Fruit fly (Drosophila melanogaster) whole organism, wandering third instar larva: Measurements from ENCODE around the gene mei-P26.

ENCODE experiments used
- Abd-B ChIP-seq: fragments of >200 bp; optimal IDR thresholded peaks from 2 replicates; lab custom pipeline; 2017; ENCODE audit warnings: missing biosample characterization, missing genetic modification characterization
- CG32264 ChIP-seq: fragments of 200-800 bp; sonication (Bioruptor generic); optimal IDR thresholded peaks from 2 replicates; lab custom pipeline; 2016; ENCODE audit warnings: missing biosample characterization, missing genetic modification characterization
- CG9705 ChIP-seq: fragments of 200-800 bp; sonication (Bioruptor generic); optimal IDR thresholded peaks from 2 replicates; lab custom pipeline; 2018; ENCODE audit warnings: missing biosample characterization, mild to moderate bottlenecking, missing genetic modification characterization
- Dfd ChIP-seq: fragments of >200 bp; optimal IDR thresholded peaks from 2 replicates; lab custom pipeline; 2017; ENCODE audit warnings: missing biosample characterization, missing genetic modification characterization
- Dif ChIP-seq: fragments of 200-275, 200-300 bp; sonication (Bioruptor generic); optimal IDR thresholded peaks from 2 replicates; lab custom pipeline; 2018; ENCODE audit warnings: missing biosample characterization, missing genetic modification characterization; ENCODE audit not compliant: partially characterized antibody
- GATAd ChIP-seq: sonication (Bioruptor generic); optimal IDR thresholded peaks from 2 replicates; lab custom pipeline; 2016; ENCODE audit warnings: missing biosample characterization, missing genetic modification characterization
- HLH106 ChIP-seq: fragments of 200-800 bp; optimal IDR thresholded peaks from 3 replicates; lab custom pipeline; 2019; ENCODE audit warnings: missing biosample characterization, mild to moderate bottlenecking, missing genetic modification characterization, moderate library complexity
- Hnf4 ChIP-seq: fragments of 200-800 bp; sonication (Bioruptor generic); optimal IDR thresholded peaks from 2 replicates; lab custom pipeline; 2016; ENCODE audit warnings: missing biosample characterization, mild to moderate bottlenecking, missing genetic modification characterization
- Hr78 ChIP-seq: fragments of >200 bp; optimal IDR thresholded peaks from 2 replicates; lab custom pipeline; 2017; ENCODE audit warnings: missing biosample characterization, missing genetic modification characterization
- Jra ChIP-seq: sonication (Bioruptor generic); optimal IDR thresholded peaks from 2 replicates; lab custom pipeline; 2016; ENCODE audit warnings: missing biosample characterization, missing genetic modification characterization
- Mio ChIP-seq: sonication (Bioruptor generic); optimal IDR thresholded peaks from 2 replicates; lab custom pipeline; 2016; ENCODE audit warnings: missing biosample characterization, missing genetic modification characterization
- Myc ChIP-seq: fragments of >200 bp; optimal IDR thresholded peaks from 2 replicates; lab custom pipeline; 2017
- N ChIP-seq: fragments of >200 bp; optimal IDR thresholded peaks from 2 replicates; lab custom pipeline; 2018; ENCODE audit warnings: missing biosample characterization, missing external identifiers, missing genetic modification characterization
- OdsH ChIP-seq: fragments of 200-800 bp; sonication (Bioruptor generic); optimal IDR thresholded peaks from 2 replicates; lab custom pipeline; 2016; ENCODE audit warnings: missing biosample characterization, mild to moderate bottlenecking, missing genetic modification characterization
- Rel ChIP-seq, 2 experiments: fragments of 200-800 bp; sonication (Bioruptor generic) in 1 of 2; optimal IDR thresholded peaks; 2 replicates in 1 of 2; 3 replicates in 1 of 2; lab custom pipeline; 2016 to 2019; ENCODE audit warnings: mild to moderate bottlenecking in 2 of 2, missing biosample characterization in 2 of 2, missing genetic modification characterization in 2 of 2, moderate library complexity in 1 of 2
- Sp1 ChIP-seq: fragments of 200-800 bp; sonication (Bioruptor generic); optimal IDR thresholded peaks from 3 replicates; lab custom pipeline; 2019; ENCODE audit warnings: missing biosample characterization, mild to moderate bottlenecking, missing genetic modification characterization, moderate library complexity
- Vsx2 ChIP-seq: fragments of 200-300, 225-300 bp; sonication (Bioruptor generic); optimal IDR thresholded peaks from 2 replicates; lab custom pipeline; 2018; ENCODE audit warnings: missing biosample characterization, missing genetic modification characterization; ENCODE audit not compliant: partially characterized antibody
- brk ChIP-seq: fragments of 200-800 bp; sonication (Bioruptor generic); optimal IDR thresholded peaks from 2 replicates; lab custom pipeline; 2016; ENCODE audit warnings: missing biosample characterization, mild to moderate bottlenecking, missing genetic modification characterization
- dl ChIP-seq, 2 experiments: fragments of 175-275, 200-275 bp in 1 of 2; fragments of 200-275 bp in 1 of 2; sonication (Bioruptor generic); optimal IDR thresholded peaks; lab custom pipeline; 2018; ENCODE audit warnings: mild to moderate bottlenecking in 2 of 2, missing biosample characterization in 2 of 2, missing genetic modification characterization in 2 of 2, moderate library complexity in 2 of 2; ENCODE audit not compliant: partially characterized antibody in 2 of 2, insufficient read depth in 1 of 2
- dsf ChIP-seq: sonication (Bioruptor generic); optimal IDR thresholded peaks from 2 replicates; lab custom pipeline; 2016; ENCODE audit warnings: missing biosample characterization, missing genetic modification characterization, borderline replicate concordance
- foxo ChIP-seq, 2 experiments: fragments of 200-800 bp; sonication (Bioruptor generic); optimal IDR thresholded peaks; 2 replicates in 1 of 2; 3 replicates in 1 of 2; lab custom pipeline; 2016 to 2017; ENCODE audit warnings: missing biosample characterization in 2 of 2, missing genetic modification characterization in 2 of 2
- h ChIP-seq: fragments of 200-800 bp; sonication (Bioruptor generic); optimal IDR thresholded peaks from 3 replicates; lab custom pipeline; 2016; ENCODE audit warnings: missing biosample characterization, mild to moderate bottlenecking, missing genetic modification characterization
- pan ChIP-seq: fragments of >200 bp; optimal IDR thresholded peaks from 2 replicates; lab custom pipeline; 2017
- psq ChIP-seq: fragments of 200-800 bp; sonication (Bioruptor generic); optimal IDR thresholded peaks from 3 replicates; lab custom pipeline; 2017; ENCODE audit warnings: missing biosample characterization, mild to moderate bottlenecking, missing genetic modification characterization, moderate library complexity
- rgr ChIP-seq: fragments of 200-800 bp; sonication (Bioruptor generic); optimal IDR thresholded peaks from 3 replicates; lab custom pipeline; 2016; ENCODE audit warnings: missing biosample characterization, mild to moderate bottlenecking, missing genetic modification characterization
- woc ChIP-seq: sonication (Bioruptor generic); optimal IDR thresholded peaks from 2 replicates; lab custom pipeline; 2016; ENCODE audit warnings: missing biosample characterization, mild to moderate bottlenecking, missing genetic modification characterization

mei-P26 gene

DNA sequence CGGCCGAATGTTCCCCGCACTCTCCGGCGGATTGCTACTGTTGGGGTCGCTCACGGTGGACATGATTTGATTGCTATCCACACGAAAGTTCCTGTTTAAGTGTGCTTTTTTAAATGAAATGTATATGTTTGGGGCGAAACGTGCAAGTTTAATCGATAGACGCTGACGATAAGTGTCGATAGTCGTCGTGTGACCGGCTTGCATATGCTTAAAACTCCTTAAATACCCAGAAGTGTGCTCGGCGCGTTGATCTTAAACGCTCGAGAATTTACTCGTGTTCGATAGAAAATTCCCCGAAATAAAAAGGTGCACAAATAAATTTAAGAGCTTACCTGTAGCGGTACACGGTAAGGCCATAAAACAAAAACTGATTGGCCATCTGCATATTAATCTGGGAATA lies 1.1 kb upstream of the mei-P26 start, which contains the start of the genes Zpr1 and CG44532:
Zpr1 (minus strand) TSS at position 179 of the 400 bp plus-strand sequence.
CG44532 (plus strand) TSS at position 181 of the 400 bp plus-strand sequence.
- TF ChIP-seq Rel (GFP tag; optimal IDR thresholded peaks at IDR 0.05; lab: Kevin White, UChicago) (no peak), Rel (tag; optimal IDR thresholded peaks at IDR 0.05; lab: Kevin White, UChicago) (peak; percentile 97), brk (no peak), CG9705 (GFP tag; lab: Kevin White, UChicago) (no peak), Myc (lab: Kevin White, UChicago) (peak; percentile 13), Hnf4 (GFP tag; lab: Kevin White, UChicago) (no peak), foxo (GFP tag; optimal IDR thresholded peaks at IDR 0.05; lab: Kevin White, UChicago) (no peak)

DNA sequence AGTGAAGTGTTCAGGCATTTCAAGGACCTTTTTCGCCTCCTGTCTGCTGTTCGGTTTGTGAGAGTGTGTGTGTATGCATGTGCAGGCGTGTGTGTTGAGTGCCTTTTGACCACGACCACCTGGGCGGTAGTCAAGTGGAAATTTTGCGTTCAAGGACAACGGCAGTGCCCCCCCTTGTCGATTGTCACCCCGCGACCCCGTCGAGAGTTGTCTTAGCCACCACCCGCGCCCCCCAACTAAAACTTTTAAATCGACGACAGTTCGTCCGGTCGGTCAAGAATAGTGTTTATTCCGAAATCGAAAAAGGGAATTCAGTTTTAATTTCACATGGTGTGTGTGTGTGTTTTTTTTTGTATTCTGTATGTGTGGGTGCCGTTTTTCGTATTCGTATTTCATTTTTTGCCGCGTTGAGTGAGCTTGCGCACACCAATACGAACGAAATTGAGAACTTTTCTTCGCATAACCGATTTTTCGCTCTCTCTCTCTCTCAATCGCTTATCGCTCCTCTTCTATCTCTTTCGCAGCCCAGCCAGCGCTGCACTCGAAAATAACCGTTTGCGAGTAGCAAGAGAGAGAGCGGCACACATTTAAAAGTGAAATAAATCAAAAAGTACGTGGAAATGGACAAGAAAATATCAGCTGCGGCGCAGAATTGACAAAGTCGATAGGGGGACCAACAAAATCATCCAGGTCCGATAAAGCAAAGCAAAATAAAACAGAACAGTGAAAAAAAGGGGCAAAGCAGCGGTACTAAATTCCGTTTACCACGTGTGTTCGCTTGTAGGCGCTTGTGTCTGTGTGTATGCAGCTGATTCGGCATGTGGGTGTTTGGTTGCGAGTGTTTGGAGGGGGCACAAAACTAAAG lies 822 bp downstream of the mei-P26 start:
- TF ChIP-seq Dif (peak; percentile 85), Sp1 (GFP tag; lab: Kevin White, UChicago) (no peak), dl (GFP tag; optimal IDR thresholded peaks at IDR 0.05; lab: Kevin White, UChicago; ENCODE audit: insufficient read depth in 1 of 2, partially characterized antibody in 2 of 2) (peak; percentile 49 to 56), Myc (lab: Kevin White, UChicago) (peak; percentile 64), Rel (GFP tag; optimal IDR thresholded peaks at IDR 0.05; lab: Kevin White, UChicago) (peak; percentile 65), Rel (tag; optimal IDR thresholded peaks at IDR 0.05; lab: Kevin White, UChicago) (peak; percentile 32), woc (GFP tag; lab: Kevin White, UChicago) (no peak), N (peak; percentile 44), Jra (no peak), psq (peak; percentile 50), foxo (GFP tag; optimal IDR thresholded peaks at IDR 0.05; lab: Kevin White, UChicago) (no peak), rgr (GFP tag; lab: Kevin White, UChicago) (no peak)

DNA sequence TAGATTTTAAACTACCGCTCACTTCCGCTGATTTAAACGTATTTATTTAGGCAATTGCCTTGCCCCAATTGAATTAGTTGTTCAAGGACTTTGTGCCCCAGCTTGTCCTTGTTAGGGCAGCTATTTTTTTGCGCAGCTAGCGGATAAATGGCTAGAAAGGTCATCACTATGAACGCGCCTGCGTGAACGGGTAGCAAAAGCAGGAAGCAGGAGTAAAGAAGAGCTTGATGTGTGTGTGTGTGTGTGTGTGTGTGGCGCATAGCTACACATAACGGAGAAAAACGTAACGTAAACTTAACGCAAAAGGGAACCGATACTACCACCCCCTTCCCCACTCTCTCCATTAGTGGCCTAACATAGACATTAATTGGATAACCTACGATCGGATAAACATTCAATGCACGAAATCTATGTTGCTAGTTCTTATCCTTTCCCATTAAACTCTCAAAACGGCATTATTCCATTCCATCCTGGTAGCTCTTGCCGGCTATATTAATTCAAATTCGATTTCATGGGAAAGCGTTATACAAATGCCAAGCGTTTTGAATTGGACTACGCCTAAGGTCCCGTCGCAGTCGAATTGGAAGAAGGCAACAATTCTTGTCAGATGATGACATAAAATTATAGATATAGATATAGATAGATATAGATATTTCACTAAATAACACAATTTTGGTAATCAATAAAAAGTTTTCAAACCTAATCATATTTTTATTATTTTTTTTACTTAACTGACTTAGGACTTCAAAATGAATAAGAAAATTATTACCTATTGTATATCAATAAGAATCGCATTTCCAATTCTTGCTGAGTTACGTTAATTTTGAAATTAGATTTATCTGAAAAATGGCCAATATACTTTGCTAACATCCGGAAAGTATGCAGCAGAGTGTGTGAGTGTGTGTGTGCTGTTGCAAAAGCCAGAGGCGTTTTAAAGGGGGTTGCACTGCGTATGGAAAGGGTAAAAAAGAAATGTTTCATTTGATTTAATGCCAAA lies 1.8 kb downstream of the mei-P26 start:
- TF ChIP-seq Myc (lab: Kevin White, UChicago) (no peak), woc (GFP tag; lab: Kevin White, UChicago) (peak; percentile 37), Jra (no peak)

DNA sequence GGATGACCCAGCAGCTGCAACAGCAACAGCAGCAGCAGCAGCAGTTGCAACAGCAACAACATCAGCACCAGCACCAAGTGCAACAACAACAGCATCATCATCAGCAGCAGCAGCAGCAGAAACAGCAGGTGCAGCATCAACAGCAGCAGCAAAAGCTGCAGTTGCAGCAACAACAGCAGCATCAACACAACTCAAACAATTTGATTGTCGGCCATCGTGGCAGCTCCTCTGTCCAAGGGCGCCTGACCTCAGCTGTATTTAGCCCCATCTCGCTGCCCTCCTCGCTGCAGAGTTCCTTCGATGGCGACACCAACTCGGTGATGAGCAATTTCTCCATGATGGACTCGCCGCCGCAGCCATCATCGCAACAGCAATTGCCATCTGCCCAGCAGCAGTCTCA lies 5.2 kb downstream of the mei-P26 start:
- TF ChIP-seq Dfd (GFP tag; lab: Kevin White, UChicago) (peak; percentile 93), woc (GFP tag; lab: Kevin White, UChicago) (no peak)

DNA sequence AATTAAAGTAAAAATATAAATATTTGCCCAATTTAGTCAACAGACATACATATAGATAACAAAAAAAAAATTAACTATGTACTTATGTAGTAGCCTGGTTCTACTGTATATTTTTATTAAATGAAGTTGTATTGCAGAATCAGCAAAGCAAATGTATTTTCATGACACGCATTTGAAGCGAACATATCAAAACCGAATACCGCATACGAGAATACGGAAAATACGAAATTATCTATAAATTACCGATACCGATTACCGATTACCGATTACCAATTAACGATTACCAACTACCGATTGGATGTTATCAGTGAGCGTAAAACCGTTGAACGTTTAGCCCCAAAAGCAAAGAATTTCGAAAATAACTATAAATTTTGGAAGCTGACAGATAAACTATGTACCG lies 24.4 kb downstream of the mei-P26 start:
- TF ChIP-seq psq (no peak), Jra (no peak), CG9705 (GFP tag; lab: Kevin White, UChicago) (no peak), CG32264 (GFP tag; lab: Kevin White, UChicago) (no peak), N (no peak), Hnf4 (GFP tag; lab: Kevin White, UChicago) (no peak), OdsH (GFP tag; lab: Kevin White, UChicago) (no peak), brk (no peak), Mio (no peak), Vsx2 (GFP tag; lab: Kevin White, UChicago) (no peak), pan (lab: Kevin White, UChicago) (no peak), GATAd (GFP tag; lab: Kevin White, UChicago) (no peak), Abd-B (GFP tag; lab: Kevin White, UChicago) (no peak), h (GFP tag; lab: Kevin White, UChicago) (no peak), Dif (no peak), dsf (GFP tag; lab: Kevin White, UChicago) (no peak), HLH106 (tag; lab: Kevin White, UChicago) (no peak), Hr78 (GFP tag; lab: Kevin White, UChicago) (no peak), rgr (GFP tag; lab: Kevin White, UChicago) (no peak)
- TF ChIP-seq, all 38 proteins: peak for 0
